In the genomic region with DNA sequence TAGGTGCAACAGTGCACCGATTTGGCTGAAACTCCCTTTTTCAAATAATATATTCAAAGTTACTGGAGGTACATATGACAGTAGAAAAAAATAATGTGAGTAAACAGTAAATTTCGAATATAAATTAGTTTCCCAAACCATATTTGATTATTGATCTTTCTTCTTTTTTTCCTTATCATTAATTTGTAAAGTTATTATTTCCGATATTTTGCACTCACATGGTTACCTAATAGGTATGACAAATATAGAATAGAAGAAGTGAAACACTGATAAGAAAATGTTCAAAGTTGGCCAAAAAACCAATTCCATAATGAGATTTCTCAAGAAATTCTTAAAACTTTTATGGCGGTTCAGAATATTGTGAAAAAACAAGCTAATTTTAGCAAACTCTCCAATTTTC, we compare ENCODE assay signal across 5 worm cellular contexts.
TF ChIP-seq lines count a peak whose summit lies in the region.

No protein-coding gene starts in this region.

TF ChIP-seq in whole organism, L1 larva, 84 proteins besides CTCF, POLR2A, EP300 and RAD21:
- no peak for TF ChIP-seq nhr-71 (tag; optimal IDR thresholded peaks at IDR 0.05; lab: Kevin White, UChicago)
- TF ChIP-seq pax-3 (tag; optimal IDR thresholded peaks at IDR 0.05; lab: Kevin White, UChicago) = no peak
- no peak for TF ChIP-seq F16B12.6 (tag; optimal IDR thresholded peaks at IDR 0.05; lab: Kevin White, UChicago)
- no peak for TF ChIP-seq zag-1 (tag; optimal IDR thresholded peaks at IDR 0.05; lab: Kevin White, UChicago)
- TF ChIP-seq mdl-1 (tag; optimal IDR thresholded peaks at IDR 0.05; lab: Kevin White, UChicago) = no peak
- peak in 1 of 2 experiments; percentile 17 for TF ChIP-seq lin-35 (GFP tag; optimal IDR thresholded peaks at IDR 0.05; lab: Kevin White, UChicago)
- TF ChIP-seq zip-4 (GFP tag; optimal IDR thresholded peaks at IDR 0.05; lab: Kevin White, UChicago) = no peak
- no peak for TF ChIP-seq efl-3 (GFP tag; optimal IDR thresholded peaks at IDR 0.05; lab: Kevin White, UChicago)
- TF ChIP-seq nhr-84 (tag; optimal IDR thresholded peaks at IDR 0.05; lab: Kevin White, UChicago) = no peak
- peak; percentile 48 for TF ChIP-seq elt-2 (tag; optimal IDR thresholded peaks at IDR 0.05; lab: Kevin White, UChicago)
- no peak for TF ChIP-seq ceh-88 (GFP tag; IDR thresholded peaks at IDR 0.05; lab: Robert Waterston, UW)
- no peak for TF ChIP-seq alr-1 (tag; optimal IDR thresholded peaks at IDR 0.05; lab: Kevin White, UChicago; ENCODE audit: borderline replicate concordance)
- no peak for TF ChIP-seq hpl-2 (GFP tag; optimal IDR thresholded peaks at IDR 0.05; lab: Kevin White, UChicago)

TF ChIP-seq in whole organism, L2 larva, 48 proteins besides CTCF, POLR2A, EP300 and RAD21:
- peak; percentile 42 for TF ChIP-seq fos-1 (tag; optimal IDR thresholded peaks at IDR 0.05; lab: Kevin White, UChicago)
- no peak for TF ChIP-seq sma-3 (GFP tag; optimal IDR thresholded peaks at IDR 0.05; lab: Kevin White, UChicago)
- TF ChIP-seq mdl-1 (tag; optimal IDR thresholded peaks at IDR 0.05; lab: Kevin White, UChicago) = no peak

TF ChIP-seq in whole organism, L3 larva, 47 proteins besides CTCF, POLR2A, EP300 and RAD21:
- TF ChIP-seq ztf-11 (tag; optimal IDR thresholded peaks at IDR 0.05; lab: Kevin White, UChicago) (no peak), pha-4 (tag; optimal IDR thresholded peaks at IDR 0.05; lab: Kevin White, UChicago) (peak; percentile 60), elt-3 (tag; optimal IDR thresholded peaks at IDR 0.05; lab: Kevin White, UChicago) (no peak), daf-12 (tag; optimal IDR thresholded peaks at IDR 0.05; lab: Kevin White, UChicago) (no peak), pqm-1 (tag; optimal IDR thresholded peaks at IDR 0.05; lab: Kevin White, UChicago) (peak; percentile 53), nhr-43 (tag; optimal IDR thresholded peaks at IDR 0.05; lab: Kevin White, UChicago; ENCODE audit: poor library complexity, severe bottlenecking) (no peak), fkh-10 (GFP tag; optimal IDR thresholded peaks at IDR 0.05; lab: Kevin White, UChicago) (no peak), lin-39 (tag; optimal IDR thresholded peaks at IDR 0.05; lab: Kevin White, UChicago) (no peak), elt-2 (tag; optimal IDR thresholded peaks at IDR 0.05; lab: Kevin White, UChicago) (peak; percentile 53), ZK546.5 (tag; optimal IDR thresholded peaks at IDR 0.05; lab: Kevin White, UChicago) (no peak)

TF ChIP-seq in whole organism, L4 larva, 104 proteins besides CTCF, POLR2A, EP300 and RAD21:
- TF ChIP-seq nhr-28 (tag; optimal IDR thresholded peaks at IDR 0.05; lab: Kevin White, UChicago) = peak; percentile 34
- no peak for TF ChIP-seq zip-2 (tag; optimal IDR thresholded peaks at IDR 0.05; lab: Kevin White, UChicago)
- no peak for TF ChIP-seq Y105C5A.15 (GFP tag; IDR thresholded peaks at IDR 0.05; lab: Robert Waterston, UW)
- TF ChIP-seq dpl-1 (GFP tag; optimal IDR thresholded peaks at IDR 0.05; lab: Kevin White, UChicago) = no peak
- peak; percentile 14 for TF ChIP-seq pqm-1 (tag; optimal IDR thresholded peaks at IDR 0.05; lab: Kevin White, UChicago)
- TF ChIP-seq dve-1 (tag; optimal IDR thresholded peaks at IDR 0.05; lab: Kevin White, UChicago; ENCODE audit: insufficient read depth) = peak; percentile 12
- no peak for TF ChIP-seq lin-39 (tag; optimal IDR thresholded peaks at IDR 0.05; lab: Kevin White, UChicago)
- TF ChIP-seq nhr-77 (tag; optimal IDR thresholded peaks at IDR 0.05; lab: Kevin White, UChicago) = peak; percentile 55
- TF ChIP-seq daf-16 (GFP tag; optimal IDR thresholded peaks at IDR 0.05; lab: Kevin White, UChicago) = no peak
- peak; percentile 55 for TF ChIP-seq daf-16 (tag; optimal IDR thresholded peaks at IDR 0.05; lab: Kevin White, UChicago)
TF ChIP-seq in whole organism, L4 larva: peak in this region for 5.

TF ChIP-seq in whole organism, young adult, 124 proteins besides CTCF, POLR2A, EP300 and RAD21:
- TF ChIP-seq aptf-2 (GFP tag; conservative IDR thresholded peaks at IDR 0.05; lab: Robert Waterston, UW) = no peak
- no peak for TF ChIP-seq nfya-2 (GFP tag; IDR thresholded peaks at IDR 0.05; lab: Robert Waterston, UW)
- no peak for TF ChIP-seq mxl-1 (tag; optimal IDR thresholded peaks at IDR 0.05; lab: Kevin White, UChicago)
- peak; percentile 3 for TF ChIP-seq nhr-80 (tag; optimal IDR thresholded peaks at IDR 0.05; lab: Kevin White, UChicago)
- no peak for TF ChIP-seq cebp-2 (GFP tag; IDR thresholded peaks at IDR 0.05; lab: Robert Waterston, UW)
